Worm (Caenorhabditis elegans): ENCODE results near the gene glod-4.

glod-4 gene

ce11 chrIII:4168665-4169064, 15.3 kb downstream of the glod-4 start, which contains the start of gene ccdc-55:
Gene ccdc-55 (minus strand): TSS chrIII:4168765.
- no peak for TF ChIP-seq M03D4.4 (tag; optimal IDR thresholded peaks at IDR 0.05)
- no peak for TF ChIP-seq nhr-237 (tag; optimal IDR thresholded peaks at IDR 0.05)
- TF ChIP-seq flh-1 (GFP tag; optimal IDR thresholded peaks at IDR 0.05): no peak
- TF ChIP-seq unc-39 (tag; optimal IDR thresholded peaks at IDR 0.05): no peak
- TF ChIP-seq nhr-28 (tag; optimal IDR thresholded peaks at IDR 0.05): no peak
- TF ChIP-seq ztf-11 (tag; optimal IDR thresholded peaks at IDR 0.05): no peak
- TF ChIP-seq nhr-12 (tag; optimal IDR thresholded peaks at IDR 0.05): no peak
- no peak for TF ChIP-seq cnd-1 (tag; optimal IDR thresholded peaks at IDR 0.05)
- no peak for TF ChIP-seq elt-3 (tag; optimal IDR thresholded peaks at IDR 0.05)
- no peak for TF ChIP-seq mep-1 (tag; optimal IDR thresholded peaks at IDR 0.05)
- no peak for TF ChIP-seq snpc-4 (tag; optimal IDR thresholded peaks at IDR 0.05)
- TF ChIP-seq ham-2 (GFP tag; optimal IDR thresholded peaks at IDR 0.05): no peak
- no peak for TF ChIP-seq drap-1 (GFP tag; optimal IDR thresholded peaks at IDR 0.05)
- no peak for TF ChIP-seq mab-5 (tag; optimal IDR thresholded peaks at IDR 0.05)
- no peak for TF ChIP-seq ceh-39 (tag; optimal IDR thresholded peaks at IDR 0.05)
- no peak for TF ChIP-seq blmp-1 (tag; optimal IDR thresholded peaks at IDR 0.05)

ce11 chrIII:4170903-4171377, 17.5 kb downstream of the glod-4 start, which contains the start of the genes rnf-121 and C16C10.4:
Gene rnf-121 (minus strand): TSS chrIII:4170953.
Gene C16C10.4 (plus strand): TSS chrIII:4171336.
- peak; percentile 81 for TF ChIP-seq tbx-8 (GFP tag; optimal IDR thresholded peaks at IDR 0.05)
- TF ChIP-seq mls-2 (tag; optimal IDR thresholded peaks at IDR 0.05): peak; percentile 94
- TF ChIP-seq nhr-2 (tag; optimal IDR thresholded peaks at IDR 0.05): peak; percentile 20
- TF ChIP-seq nhr-76 (tag; optimal IDR thresholded peaks at IDR 0.05): peak; percentile 73
- peak; percentile 96 for TF ChIP-seq sptf-1 (tag; optimal IDR thresholded peaks at IDR 0.05)
- peak; percentile 85 for TF ChIP-seq hlh-1 (tag; optimal IDR thresholded peaks at IDR 0.05)
- TF ChIP-seq snpc-4 (tag; optimal IDR thresholded peaks at IDR 0.05): no peak
- peak; percentile 75 for TF ChIP-seq elt-1 (tag; optimal IDR thresholded peaks at IDR 0.05; ENCODE audit: borderline replicate concordance, insufficient read depth)
- peak; percentile 71 for TF ChIP-seq unc-39 (tag; optimal IDR thresholded peaks at IDR 0.05)
- peak; percentile 99 for TF ChIP-seq nhr-12 (tag; optimal IDR thresholded peaks at IDR 0.05)
- TF ChIP-seq nhr-237 (tag; optimal IDR thresholded peaks at IDR 0.05): peak; percentile 53
- TF ChIP-seq ceh-83 (GFP tag; optimal IDR thresholded peaks at IDR 0.05): peak; percentile 94
- no peak for TF ChIP-seq ces-1 (GFP tag; optimal IDR thresholded peaks at IDR 0.05)
- peak; percentile 73 for TF ChIP-seq blmp-1 (tag; optimal IDR thresholded peaks at IDR 0.05)
- peak; percentile 93 for TF ChIP-seq M03D4.4 (tag; optimal IDR thresholded peaks at IDR 0.05)
- peak; percentile 81 for TF ChIP-seq lin-13 (tag; optimal IDR thresholded peaks at IDR 0.05)
- TF ChIP-seq zip-8 (tag; optimal IDR thresholded peaks at IDR 0.05): no peak
- TF ChIP-seq lin-32 (GFP tag; optimal IDR thresholded peaks at IDR 0.05): peak; percentile 89
- peak; percentile 94 for TF ChIP-seq ztf-11 (tag; optimal IDR thresholded peaks at IDR 0.05)
- peak; percentile 82 for TF ChIP-seq sem-2 (GFP tag; optimal IDR thresholded peaks at IDR 0.05)
- TF ChIP-seq nhr-28 (tag; optimal IDR thresholded peaks at IDR 0.05): peak; percentile 73
- peak; percentile 72 for TF ChIP-seq lsy-2 (tag; optimal IDR thresholded peaks at IDR 0.05)
- peak; percentile 92 for TF ChIP-seq ceh-43 (GFP tag; optimal IDR thresholded peaks at IDR 0.05)
- peak; percentile 88 for TF ChIP-seq drap-1 (GFP tag; optimal IDR thresholded peaks at IDR 0.05)
- peak; percentile 93 for TF ChIP-seq unc-120 (tag; optimal IDR thresholded peaks at IDR 0.05; ENCODE audit: poor library complexity, severe bottlenecking)
- TF ChIP-seq ham-2 (GFP tag; optimal IDR thresholded peaks at IDR 0.05): peak; percentile 73
- TF ChIP-seq unc-62 (GFP tag; optimal IDR thresholded peaks at IDR 0.05): peak; percentile 7
- peak; percentile 51 for TF ChIP-seq ceh-39 (tag; optimal IDR thresholded peaks at IDR 0.05)
- peak; percentile 94 for TF ChIP-seq cnd-1 (tag; optimal IDR thresholded peaks at IDR 0.05)
- peak; percentile 91 for TF ChIP-seq mab-5 (tag; optimal IDR thresholded peaks at IDR 0.05)
- peak; percentile 78 for TF ChIP-seq elt-3 (tag; optimal IDR thresholded peaks at IDR 0.05)
- TF ChIP-seq flh-1 (GFP tag; optimal IDR thresholded peaks at IDR 0.05): peak; percentile 83
- TF ChIP-seq pha-4 (tag; optimal IDR thresholded peaks at IDR 0.05): peak; percentile 62
- peak; percentile 83 for TF ChIP-seq bed-3 (GFP tag; optimal IDR thresholded peaks at IDR 0.05)
- peak; percentile 82 for TF ChIP-seq mep-1 (tag; optimal IDR thresholded peaks at IDR 0.05)

ce11 chrIII:4172210-4172609, 18.8 kb downstream of the glod-4 start:
- TF ChIP-seq ces-1 (GFP tag; optimal IDR thresholded peaks at IDR 0.05) (no peak), ceh-83 (GFP tag; optimal IDR thresholded peaks at IDR 0.05) (no peak), elt-1 (tag; optimal IDR thresholded peaks at IDR 0.05; ENCODE audit: borderline replicate concordance, insufficient read depth) (no peak), zip-8 (tag; optimal IDR thresholded peaks at IDR 0.05) (no peak), nhr-76 (tag; optimal IDR thresholded peaks at IDR 0.05) (no peak), mab-5 (tag; optimal IDR thresholded peaks at IDR 0.05) (no peak)

Measured in whole organism, mixed stage, embryonic.